Worm (Caenorhabditis elegans) whole organism, late embryonic: ENCODE results near the gene F19C7.8.

Experiments
- ahr-1 ChIP-seq: sonication (generic microtip); optimal IDR thresholded peaks from 2 replicates; lab custom pipeline; 2016; ENCODE audit warnings: missing genetic modification characterization, missing compliant biosample characterization
- ama-1 ChIP-seq: fragments of 150-350 bp; optimal IDR thresholded peaks from 2 replicates; lab custom pipeline; 2014
- ceh-31 ChIP-seq: sonication (generic microtip); optimal IDR thresholded peaks from 2 replicates; lab custom pipeline; 2016; ENCODE audit warnings: missing genetic modification characterization, missing compliant biosample characterization
- ceh-48 ChIP-seq: sonication (generic microtip); optimal IDR thresholded peaks from 2 replicates; lab custom pipeline; 2016; ENCODE audit warnings: missing genetic modification characterization, inconsistent platforms, missing compliant biosample characterization
- dmd-4 ChIP-seq: sonication (generic microtip); optimal IDR thresholded peaks from 2 replicates; lab custom pipeline; 2016; ENCODE audit warnings: borderline replicate concordance, missing genetic modification characterization, missing compliant biosample characterization
- dve-1 ChIP-seq: sonication (generic microtip); optimal IDR thresholded peaks from 2 replicates; lab custom pipeline; 2017; ENCODE audit warnings: antibody characterized with exemption, mild to moderate bottlenecking, missing genetic modification characterization, missing compliant biosample characterization
- nhr-11 ChIP-seq: fragments of 150-350 bp; optimal IDR thresholded peaks from 2 replicates; lab custom pipeline; 2014; ENCODE audit warnings: missing biosample characterization, missing genetic modification characterization
- npax-4 ChIP-seq: sonication (generic microtip); optimal IDR thresholded peaks from 2 replicates; lab custom pipeline; 2016; ENCODE audit warnings: missing genetic modification characterization, missing compliant biosample characterization
- pax-1 ChIP-seq: fragments of 150-350 bp; optimal IDR thresholded peaks from 2 replicates; lab custom pipeline; 2014; ENCODE audit warnings: missing biosample characterization, missing genetic modification characterization
- pha-4 ChIP-seq: fragments of 150-350 bp; optimal IDR thresholded peaks from 2 replicates; lab custom pipeline; 2018; ENCODE audit warnings: missing biosample characterization, missing genetic modification reagents, missing genetic modification characterization
- pqm-1 ChIP-seq: sonication (generic microtip); optimal IDR thresholded peaks from 2 replicates; lab custom pipeline; 2016; ENCODE audit warnings: missing genetic modification characterization, missing compliant biosample characterization
- ttx-3 ChIP-seq: sonication (generic microtip); optimal IDR thresholded peaks from 2 replicates; lab custom pipeline; 2016; ENCODE audit warnings: missing genetic modification reagents, missing genetic modification characterization, missing compliant biosample characterization
- unc-42 ChIP-seq: sonication (generic microtip); optimal IDR thresholded peaks from 2 replicates; lab custom pipeline; 2016; ENCODE audit warnings: missing genotype, missing genetic modification characterization, missing compliant biosample characterization

ce11 chrIV:4562599-4563116, 75.2 kb downstream of the F19C7.8 start, which contains the start of gene igeg-1:
- TF ChIP-seq ama-1 (lab: Kevin White, UChicago) (no peak), nhr-11 (tag; lab: Kevin White, UChicago) (no peak), pqm-1 (no peak), ceh-48 (no peak), unc-42 (no peak), ceh-31 (tag; lab: Kevin White, UChicago) (no peak), ttx-3 (no peak), ahr-1 (tag; lab: Kevin White, UChicago) (no peak), npax-4 (tag; lab: Kevin White, UChicago) (no peak), dve-1 (tag; lab: Kevin White, UChicago) (no peak), pax-1 (tag; lab: Kevin White, UChicago) (no peak), dmd-4 (tag; lab: Kevin White, UChicago) (no peak), pha-4 (no peak)
